Comparison of ENCODE assay signal across 1 fruit fly cellular context in the genomic region with DNA sequence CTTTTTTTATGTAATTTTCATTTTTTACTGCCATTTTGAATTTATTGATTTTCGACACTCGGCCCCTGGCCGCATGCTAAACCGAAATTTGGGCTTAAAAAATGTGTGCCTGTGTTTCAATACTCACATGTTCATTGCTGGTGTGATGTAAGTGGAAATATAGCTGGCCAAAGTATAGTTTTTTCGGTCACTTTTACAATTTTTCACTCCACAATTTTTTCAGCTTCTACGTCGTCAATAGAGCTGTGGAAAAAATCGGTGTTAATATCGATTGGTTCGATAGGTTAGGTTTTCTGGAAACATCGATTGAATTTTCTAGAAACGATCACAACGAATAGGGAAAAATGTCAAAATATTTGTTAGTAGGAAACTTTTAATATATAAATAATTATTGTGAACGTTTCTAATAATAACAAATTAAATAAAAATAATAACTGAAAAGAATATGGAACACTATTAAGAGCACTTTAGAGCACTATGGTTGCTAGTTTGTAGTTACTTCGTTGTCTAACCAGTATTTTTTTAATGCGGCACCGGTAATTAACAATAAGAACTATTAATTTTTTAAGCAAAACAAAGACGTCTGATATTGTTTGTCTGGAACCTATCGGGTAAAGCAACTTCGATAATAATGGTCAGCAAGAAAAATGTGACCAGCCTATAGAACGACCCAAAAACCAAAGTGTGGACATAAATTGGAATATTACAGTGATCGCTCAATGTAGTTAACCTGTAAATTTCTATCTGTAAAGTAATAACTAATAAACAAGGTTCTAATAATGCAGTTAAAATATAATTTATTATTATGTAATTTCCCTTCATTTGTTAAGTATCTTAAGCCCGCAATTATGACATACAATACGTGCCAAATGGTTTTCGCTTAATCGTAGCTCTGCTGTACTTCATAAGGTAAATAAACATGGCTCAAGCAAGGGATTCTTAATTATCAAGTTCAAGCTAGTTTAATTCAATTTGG.
A peak's percentile ranks its signal among the peaks of the same experiment; 100 is the strongest.
TF ChIP-seq lines count a peak whose summit lies in the region.

Gene CG10077, minus strand, starts transcription at position 651 of the 976 bp plus-strand sequence.
Gene CG9948, plus strand, starts transcription at position 738 of the 976 bp plus-strand sequence.

TF ChIP-seq in whole organism, embryonic, 481 proteins besides CTCF, POLR2A, EP300 and RAD21 (continued from another document):
- TF ChIP-seq Six4 (GFP tag; optimal IDR thresholded peaks at IDR 0.05; lab: Kevin White, UChicago), result peak; percentile 71
- no peak for TF ChIP-seq Dfd (GFP tag; optimal IDR thresholded peaks at IDR 0.05; lab: Kevin White, UChicago)
- no peak for TF ChIP-seq cad (GFP tag; optimal IDR thresholded peaks at IDR 0.05; lab: Kevin White, UChicago)
- peak; percentile 81 for TF ChIP-seq CG10267 (tag; optimal IDR thresholded peaks at IDR 0.05; lab: Kevin White, UChicago)
- TF ChIP-seq CG1832 (GFP tag; optimal IDR thresholded peaks at IDR 0.05; lab: Kevin White, UChicago), result no peak
- TF ChIP-seq otp (GFP tag; IDR thresholded peaks at IDR 0.05; lab: Robert Waterston, UW), result peak; percentile 83
- peak; percentile 85 for TF ChIP-seq CG9727 (GFP tag; optimal IDR thresholded peaks at IDR 0.05; lab: Kevin White, UChicago)
- TF ChIP-seq Poxn (GFP tag; IDR thresholded peaks at IDR 0.05; lab: Robert Waterston, UW), result peak; percentile 66; the same call in 1 of the 2 replicates
- peak; percentile 83 for TF ChIP-seq CG4730 (GFP tag; IDR thresholded peaks at IDR 0.05; lab: Robert Waterston, UW)
- peak; percentile 86 for TF ChIP-seq D19A (tag; optimal IDR thresholded peaks at IDR 0.05; lab: Kevin White, UChicago)
- TF ChIP-seq chif (GFP tag; optimal IDR thresholded peaks at IDR 0.05; lab: Kevin White, UChicago), result peak; percentile 32 to 77
- peak; percentile 86 for TF ChIP-seq Scr (GFP tag; IDR thresholded peaks at IDR 0.05; lab: Robert Waterston, UW; ENCODE audit: partially characterized antibody)
- TF ChIP-seq pum (GFP tag; optimal IDR thresholded peaks at IDR 0.05; lab: Kevin White, UChicago), result peak; percentile 66
- no peak for TF ChIP-seq h (optimal IDR thresholded peaks at IDR 0.05; lab: Kevin White, UChicago)
- peak; percentile 93 for TF ChIP-seq lab (GFP tag; optimal IDR thresholded peaks at IDR 0.05; lab: Kevin White, UChicago)
- TF ChIP-seq unpg (GFP tag; optimal IDR thresholded peaks at IDR 0.05; lab: Kevin White, UChicago), result peak; percentile 93
- TF ChIP-seq lov (optimal IDR thresholded peaks at IDR 0.05; lab: Kevin White, UChicago), result no peak
- peak; percentile 46; the same call in 1 of the 3 replicates for TF ChIP-seq lov (GFP tag; IDR thresholded peaks at IDR 0.05; lab: Robert Waterston, UW)
- TF ChIP-seq sob (GFP tag; IDR thresholded peaks at IDR 0.05; lab: Robert Waterston, UW), result peak; percentile 90
- peak; percentile 93 for TF ChIP-seq Atf6 (GFP tag; IDR thresholded peaks at IDR 0.05; lab: Robert Waterston, UW)
- TF ChIP-seq CG14441 (GFP tag; IDR thresholded peaks at IDR 0.05; lab: Robert Waterston, UW), result peak; percentile 91
- TF ChIP-seq odd (GFP tag; optimal IDR thresholded peaks at IDR 0.05; lab: Kevin White, UChicago), result peak; percentile 77
- peak; percentile 76 for TF ChIP-seq nerfin-2 (GFP tag; IDR thresholded peaks at IDR 0.05; lab: Robert Waterston, UW; ENCODE audit: partially characterized antibody)
- TF ChIP-seq CG7839 (tag; optimal IDR thresholded peaks at IDR 0.05; lab: Kevin White, UChicago), result peak; percentile 93
- peak; percentile 90 for TF ChIP-seq CG8924 (tag; optimal IDR thresholded peaks at IDR 0.05; lab: Kevin White, UChicago)
- peak; percentile 65 for TF ChIP-seq Deaf1 (tag; optimal IDR thresholded peaks at IDR 0.05; lab: Kevin White, UChicago)
- TF ChIP-seq gsb (GFP tag; IDR thresholded peaks at IDR 0.05; lab: Robert Waterston, UW), result peak; percentile 86
- peak; percentile 78 for TF ChIP-seq Usf (GFP tag; optimal IDR thresholded peaks at IDR 0.05; lab: Kevin White, UChicago)
- TF ChIP-seq Jarid2 (GFP tag; optimal IDR thresholded peaks at IDR 0.05; lab: Kevin White, UChicago), result peak; percentile 47
- TF ChIP-seq CG16863 (GFP tag; optimal IDR thresholded peaks at IDR 0.05; lab: Kevin White, UChicago), result peak; percentile 65
- peak; percentile 69 for TF ChIP-seq CG8281 (tag; optimal IDR thresholded peaks at IDR 0.05; lab: Kevin White, UChicago)
- TF ChIP-seq Dip3 (GFP tag; optimal IDR thresholded peaks at IDR 0.05; lab: Kevin White, UChicago), result peak; percentile 64
- peak; percentile 91 for TF ChIP-seq Xbp1 (GFP tag; optimal IDR thresholded peaks at IDR 0.05; lab: Kevin White, UChicago)
- TF ChIP-seq CG15269 (tag; optimal IDR thresholded peaks at IDR 0.05; lab: Kevin White, UChicago), result peak; percentile 93
- TF ChIP-seq Fer3 (tag; optimal IDR thresholded peaks at IDR 0.05; lab: Kevin White, UChicago), result peak; percentile 92
- peak; percentile 79 for TF ChIP-seq MBD-R2 (GFP tag; IDR thresholded peaks at IDR 0.05; lab: Robert Waterston, UW)
- TF ChIP-seq CG12219 (GFP tag; optimal IDR thresholded peaks at IDR 0.05; lab: Kevin White, UChicago), result peak; percentile 87
- peak; percentile 79 for TF ChIP-seq cato (GFP tag; optimal IDR thresholded peaks at IDR 0.05; lab: Kevin White, UChicago; ENCODE audit: borderline replicate concordance)
